Fruit fly (Drosophila melanogaster): ENCODE results near the gene naz.

Gene naz

DNA sequence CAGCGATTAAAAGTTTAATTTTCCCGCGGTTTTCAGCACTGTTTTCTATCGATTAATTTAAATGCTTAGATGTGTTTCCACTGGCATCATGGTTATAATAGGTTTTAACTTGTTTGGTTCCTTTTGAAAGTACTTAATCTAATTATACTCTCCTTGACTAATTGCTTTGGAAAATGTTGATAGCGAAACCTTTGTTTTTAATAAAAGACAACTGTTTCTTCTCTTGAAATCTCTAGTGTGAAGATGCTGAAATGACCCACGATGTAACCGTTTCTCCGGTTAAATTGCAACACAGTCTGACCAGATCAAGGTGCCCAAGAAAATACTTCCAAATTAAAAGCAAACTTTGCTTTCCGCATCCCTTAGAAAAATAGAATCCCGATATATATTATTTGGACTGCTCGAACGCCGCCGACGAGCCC is 29.8 kb downstream of the naz start, which contains the start of gene Dlc90F (continued):
- peak in 1 of 3 experiments; percentile 74 for TF ChIP-seq lola (GFP tag; optimal IDR thresholded peaks at IDR 0.05)
- peak; percentile 67 for TF ChIP-seq CG13123 (GFP tag; optimal IDR thresholded peaks at IDR 0.05)
- TF ChIP-seq wdn (GFP tag; IDR thresholded peaks at IDR 0.05) = peak; percentile 41
- TF ChIP-seq CG18011 (GFP tag; optimal IDR thresholded peaks at IDR 0.05) = peak; percentile 22
- no peak for TF ChIP-seq pfk (GFP tag; optimal IDR thresholded peaks at IDR 0.05)
- TF ChIP-seq CG7372 (GFP tag; IDR thresholded peaks at IDR 0.05) = peak; percentile 75
- TF ChIP-seq Lpt (GFP tag; optimal IDR thresholded peaks at IDR 0.05) = no peak
- no peak for TF ChIP-seq CG10274 (GFP tag; optimal IDR thresholded peaks at IDR 0.05)
- TF ChIP-seq inv (GFP tag; IDR thresholded peaks at IDR 0.05; ENCODE audit: partially characterized antibody) = peak; percentile 29; the same call in 1 of the 2 replicates
- TF ChIP-seq Antp (GFP tag; optimal IDR thresholded peaks at IDR 0.05) = peak; percentile 81
- TF ChIP-seq Sox102F (GFP tag; optimal IDR thresholded peaks at IDR 0.05) = peak; percentile 74
- TF ChIP-seq mirr (GFP tag; optimal IDR thresholded peaks at IDR 0.05) = no peak
- TF ChIP-seq br (optimal IDR thresholded peaks at IDR 0.05) = no peak
- peak; percentile 69; the same call in 1 of the 3 replicates for TF ChIP-seq jigr1 (GFP tag; IDR thresholded peaks at IDR 0.05)
- no peak; the same call in 2 of the 3 replicates for TF ChIP-seq gce (GFP tag; IDR thresholded peaks at IDR 0.05)
- peak; percentile 88 for TF ChIP-seq Hsf (GFP tag; optimal IDR thresholded peaks at IDR 0.05)
- peak; percentile 65; the same call in 2 of the 4 replicates for TF ChIP-seq Dll (GFP tag; IDR thresholded peaks at IDR 0.05; ENCODE audit: partially characterized antibody)
- TF ChIP-seq CG12299 (tag; optimal IDR thresholded peaks at IDR 0.05) = peak; percentile 25
- no peak for TF ChIP-seq eve (GFP tag; optimal IDR thresholded peaks at IDR 0.05)
- TF ChIP-seq Camta (GFP tag; optimal IDR thresholded peaks at IDR 0.05) = peak; percentile 78
- TF ChIP-seq CG14667 (GFP tag; IDR thresholded peaks at IDR 0.05) = peak; percentile 77
- no peak for TF ChIP-seq gt (GFP tag; IDR thresholded peaks at IDR 0.05)
- peak; percentile 82 for TF ChIP-seq CG9876 (GFP tag; optimal IDR thresholded peaks at IDR 0.05)
- peak; percentile 67; the same call in 1 of the 2 replicates for TF ChIP-seq CG11085 (GFP tag; IDR thresholded peaks at IDR 0.05)
- no peak for TF ChIP-seq CG12769 (tag; optimal IDR thresholded peaks at IDR 0.05)
- peak; percentile 49 for TF ChIP-seq caup (GFP tag; optimal IDR thresholded peaks at IDR 0.05; ENCODE audit: severe bottlenecking)
- peak; percentile 10 for TF ChIP-seq cwo (GFP tag; optimal IDR thresholded peaks at IDR 0.05)
- TF ChIP-seq hbn (GFP tag; IDR thresholded peaks at IDR 0.05; ENCODE audit: partially characterized antibody) = no peak; the same call in 1 of the 2 replicates
- TF ChIP-seq CG11247 (GFP tag; IDR thresholded peaks at IDR 0.05) = peak; percentile 82
- peak; percentile 89 for TF ChIP-seq CG14710 (tag; optimal IDR thresholded peaks at IDR 0.05)
- TF ChIP-seq az2 (GFP tag; optimal IDR thresholded peaks at IDR 0.05) = peak; percentile 78
- TF ChIP-seq CG7786 (GFP tag; optimal IDR thresholded peaks at IDR 0.05) = peak; percentile 77
- TF ChIP-seq CG4424 (GFP tag; optimal IDR thresholded peaks at IDR 0.05) = peak; percentile 66
- TF ChIP-seq CG18619 (GFP tag; optimal IDR thresholded peaks at IDR 0.05) = peak; percentile 78
- no peak for TF ChIP-seq trh (GFP tag; optimal IDR thresholded peaks at IDR 0.05)
- TF ChIP-seq da (GFP tag; optimal IDR thresholded peaks at IDR 0.05) = no peak
- TF ChIP-seq CG15514 (GFP tag; optimal IDR thresholded peaks at IDR 0.05) = peak; percentile 67
- TF ChIP-seq dimm (GFP tag; IDR thresholded peaks at IDR 0.05) = peak; percentile 72
- peak; percentile 92 for TF ChIP-seq slbo (GFP tag; IDR thresholded peaks at IDR 0.05)
- TF ChIP-seq YL-1 (GFP tag; optimal IDR thresholded peaks at IDR 0.05) = peak; percentile 18
- peak; percentile 58 for TF ChIP-seq jing (GFP tag; optimal IDR thresholded peaks at IDR 0.05)
- peak; percentile 84 for TF ChIP-seq Ssrp (tag; optimal IDR thresholded peaks at IDR 0.05)
- TF ChIP-seq Vsx1 (GFP tag; optimal IDR thresholded peaks at IDR 0.05) = no peak
- peak; percentile 86 for TF ChIP-seq CHES-1-like (GFP tag; optimal IDR thresholded peaks at IDR 0.05)
- TF ChIP-seq Blimp-1 (GFP tag; optimal IDR thresholded peaks at IDR 0.05) = peak; percentile 39
- peak; percentile 59 for TF ChIP-seq Nf-YB (GFP tag; optimal IDR thresholded peaks at IDR 0.05)
- peak; percentile 85 for TF ChIP-seq Side (GFP tag; optimal IDR thresholded peaks at IDR 0.05)
- TF ChIP-seq Bdp1 (GFP tag; optimal IDR thresholded peaks at IDR 0.05) = peak; percentile 72
- TF ChIP-seq amos (GFP tag; IDR thresholded peaks at IDR 0.05; ENCODE audit: partially characterized antibody) = 0 out of 2 replicates have a peak, but pooled peaks have one; percentile 47
- TF ChIP-seq seq (GFP tag; IDR thresholded peaks at IDR 0.05) = peak; percentile 61; the same call in 1 of the 2 replicates

Data from whole organism, embryonic.